Worm (Caenorhabditis elegans) whole organism, L4 larva: Measurements from ENCODE around the gene Y53C12B.1.

Experiments
- D1046.2 ChIP-seq: fragments of 200-800 bp; sonication (Bioruptor generic); IDR thresholded peaks from 2 replicates; pipeline ENCODE4 v1.3.6; 2022; ENCODE audit warnings: missing genetic modification characterization, missing compliant biosample characterization
- F10B5.3 ChIP-seq: sonication (generic microtip); optimal IDR thresholded peaks from 2 replicates; lab custom pipeline; 2016; ENCODE audit warnings: mild to moderate bottlenecking, missing genetic modification characterization, missing compliant biosample characterization
- F26F4.8 ChIP-seq: fragments of 200-800 bp; sonication (Bioruptor generic); conservative IDR thresholded peaks from 2 replicates; pipeline ENCODE4 v1.3.6; 2022; ENCODE audit warnings: missing genetic modification characterization, missing compliant biosample characterization
- F37D6.2 ChIP-seq: sonication (generic microtip); optimal IDR thresholded peaks from 2 replicates; lab custom pipeline; 2016; ENCODE audit warnings: mild to moderate bottlenecking, missing genetic modification characterization, missing compliant biosample characterization
- R02D3.7 ChIP-seq: fragments of 150-350 bp; sonication (generic microtip); optimal IDR thresholded peaks from 3 replicates; lab custom pipeline; 2014; ENCODE audit warnings: missing biosample characterization, missing genetic modification characterization
- Y105C5A.15 ChIP-seq: fragments of 200-800 bp; sonication (Bioruptor generic); IDR thresholded peaks from 2 replicates; pipeline ENCODE4 v1.3.6; 2022; ENCODE audit warnings: missing genetic modification characterization, missing compliant biosample characterization
- Y48G9A.11 ChIP-seq: fragments of 200-800 bp; sonication (Bioruptor generic); IDR thresholded peaks from 2 replicates; pipeline ENCODE4 v1.3.6; 2022; ENCODE audit warnings: missing genetic modification reagents, missing genetic modification characterization, missing compliant biosample characterization
- Y5F2A.4 ChIP-seq: fragments of 200-800 bp; sonication (Bioruptor generic); optimal IDR thresholded peaks from 2 replicates; lab custom pipeline; 2018; ENCODE audit warnings: mild to moderate bottlenecking, missing genetic modification characterization, missing compliant biosample characterization
- ZK337.2 ChIP-seq: fragments of 200-800 bp; sonication (Bioruptor generic); IDR thresholded peaks from 2 replicates; pipeline ENCODE4 v1.3.6; 2022; ENCODE audit warnings: missing genetic modification reagents, missing genetic modification characterization, missing compliant biosample characterization
- aly-2 ChIP-seq: sonication (generic microtip); optimal IDR thresholded peaks from 2 replicates; lab custom pipeline; 2018; ENCODE audit warnings: missing biosample characterization, missing genetic modification characterization
- arid-1 ChIP-seq: fragments of 200-800 bp; sonication (Bioruptor generic); conservative IDR thresholded peaks from 2 replicates; pipeline ENCODE4 v1.3.6; 2022; ENCODE audit warnings: missing genetic modification reagents, missing genetic modification characterization, missing compliant biosample characterization
- ceh-32 ChIP-seq: sonication (generic microtip); optimal IDR thresholded peaks from 2 replicates; lab custom pipeline; 2016; ENCODE audit warnings: mild to moderate bottlenecking, missing genetic modification characterization, missing compliant biosample characterization; ENCODE audit not compliant: poor library complexity
- ceh-82 ChIP-seq: sonication (generic microtip); optimal IDR thresholded peaks from 2 replicates; lab custom pipeline; 2017; ENCODE audit warnings: missing biosample characterization, missing genetic modification characterization
- ces-1 ChIP-seq: fragments of 150-350 bp; sonication (generic microtip); optimal IDR thresholded peaks from 4 replicates; lab custom pipeline; 2014; ENCODE audit warnings: missing biosample characterization, missing genetic modification reagents, missing genetic modification characterization
- cey-2 ChIP-seq: sonication (generic microtip); optimal IDR thresholded peaks from 3 replicates; lab custom pipeline; 2017; ENCODE audit warnings: missing genetic modification characterization, mild to moderate bottlenecking, missing compliant biosample characterization, antibody characterized with exemption, borderline replicate concordance; ENCODE audit not compliant: insufficient read depth
- daf-12 ChIP-seq: fragments of 150-350 bp; optimal IDR thresholded peaks from 2 replicates; lab custom pipeline; 2014; ENCODE audit warnings: missing biosample characterization, missing genetic modification reagents, missing genetic modification characterization
- daf-16 ChIP-seq, 3 experiments: sonication (generic microtip); optimal IDR thresholded peaks; 2 replicates each; lab custom pipeline; 2016 to 2017; ENCODE audit warnings: missing genetic modification characterization in 3 of 3, missing genetic modification reagents in 3 of 3, mild to moderate bottlenecking in 2 of 3, missing compliant biosample characterization in 2 of 3, missing biosample characterization in 1 of 3, moderate library complexity in 1 of 3
- daf-19 ChIP-seq: fragments of 200-800 bp; sonication (Bioruptor generic); conservative IDR thresholded peaks from 2 replicates; pipeline ENCODE4 v1.3.6; 2022; ENCODE audit warnings: missing genetic modification characterization, missing compliant biosample characterization
- daf-8 ChIP-seq: fragments of 200-800 bp; sonication (Bioruptor generic); IDR thresholded peaks from 2 replicates; pipeline ENCODE4 v1.3.6; 2022; ENCODE audit warnings: missing genetic modification characterization, missing compliant biosample characterization
- dmd-6 ChIP-seq: fragments of 200-800 bp; sonication (Bioruptor generic); IDR thresholded peaks from 2 replicates; pipeline ENCODE4 v1.3.6; 2022; ENCODE audit warnings: missing genetic modification reagents, missing genetic modification characterization, missing compliant biosample characterization
- egl-27 ChIP-seq: sonication (generic microtip); optimal IDR thresholded peaks from 3 replicates; lab custom pipeline; 2017; ENCODE audit warnings: missing biosample characterization, missing genetic modification reagents, missing genetic modification characterization
- fkh-10 ChIP-seq: fragments of 150-350 bp; optimal IDR thresholded peaks from 2 replicates; lab custom pipeline; 2014; ENCODE audit warnings: missing biosample characterization, missing genetic modification reagents, missing genetic modification characterization
- fos-1 ChIP-seq: fragments of 150-350 bp; optimal IDR thresholded peaks from 2 replicates; lab custom pipeline; 2014; ENCODE audit warnings: missing biosample characterization, missing genetic modification characterization
- hif-1 ChIP-seq, 2 experiments: sonication (generic microtip); optimal IDR thresholded peaks; 2 replicates each; lab custom pipeline; 2016 to 2017; ENCODE audit warnings: missing compliant biosample characterization in 2 of 2, missing genetic modification characterization in 2 of 2, missing genetic modification reagents in 2 of 2, missing genotype in 2 of 2, mild to moderate bottlenecking in 1 of 2
- hlh-30 ChIP-seq: sonication (generic microtip); optimal IDR thresholded peaks from 2 replicates; lab custom pipeline; 2017; ENCODE audit warnings: antibody characterized with exemption, mild to moderate bottlenecking, missing genetic modification characterization, missing compliant biosample characterization; ENCODE audit not compliant: insufficient read depth
- hmg-1.1 ChIP-seq: fragments of 200-800 bp; sonication (Bioruptor generic); IDR thresholded peaks from 2 replicates; pipeline ENCODE4 v1.3.6; 2022; ENCODE audit warnings: missing genetic modification reagents, missing genetic modification characterization, missing compliant biosample characterization
- lin-29 ChIP-seq: fragments of 200-800 bp; sonication (Bioruptor generic); IDR thresholded peaks from 2 replicates; pipeline ENCODE4 v1.3.6; 2022; ENCODE audit warnings: missing genetic modification reagents, missing genetic modification characterization, missing compliant biosample characterization
- lin-38 ChIP-seq: fragments of 200-800 bp; sonication (Bioruptor generic); IDR thresholded peaks from 2 replicates; pipeline ENCODE4 v1.3.6; 2022; ENCODE audit warnings: missing genetic modification reagents, missing genetic modification characterization, missing compliant biosample characterization
- madf-5 ChIP-seq, 2 experiments: fragments of 200-800 bp; sonication (Bioruptor generic); IDR thresholded peaks; 2 replicates each; pipeline ENCODE4 v1.3.6; 2022; ENCODE audit warnings: missing compliant biosample characterization in 2 of 2, missing genetic modification characterization in 2 of 2
- madf-9 ChIP-seq: fragments of 200-800 bp; sonication (Bioruptor generic); conservative IDR thresholded peaks from 2 replicates; pipeline ENCODE4 v1.3.6; 2022; ENCODE audit warnings: missing genetic modification reagents, missing genetic modification characterization, missing compliant biosample characterization
- mdt-29 ChIP-seq: fragments of 200-800 bp; sonication (Bioruptor generic); IDR thresholded peaks from 2 replicates; pipeline ENCODE4 v1.3.6; 2022; ENCODE audit warnings: missing genetic modification reagents, missing genetic modification characterization, missing compliant biosample characterization
- mes-2 ChIP-seq: sonication (generic microtip); optimal IDR thresholded peaks from 2 replicates; lab custom pipeline; 2016; ENCODE audit warnings: missing genotype, mild to moderate bottlenecking, missing genetic modification characterization, missing compliant biosample characterization; ENCODE audit not compliant: poor library complexity, severe bottlenecking
- mxl-2 ChIP-seq: fragments of 200-800 bp; sonication (Bioruptor generic); conservative IDR thresholded peaks from 2 replicates; pipeline ENCODE4 v1.3.6; 2022; ENCODE audit warnings: missing genetic modification reagents, missing genetic modification characterization, missing compliant biosample characterization
- mxl-3 ChIP-seq: fragments of 200-800 bp; sonication (Bioruptor generic); optimal IDR thresholded peaks from 2 replicates; lab custom pipeline; 2018; ENCODE audit warnings: mild to moderate bottlenecking, missing genetic modification characterization, missing compliant biosample characterization
- nhr-42 ChIP-seq: fragments of 200-800 bp; sonication (Bioruptor generic); IDR thresholded peaks from 2 replicates; pipeline ENCODE4 v1.3.6; 2022; ENCODE audit warnings: missing genetic modification characterization, missing compliant biosample characterization
- nhr-48 ChIP-seq: sonication (generic microtip); optimal IDR thresholded peaks from 2 replicates; lab custom pipeline; 2016; ENCODE audit warnings: mild to moderate bottlenecking, missing genetic modification characterization, missing compliant biosample characterization
- nhr-76 ChIP-seq: fragments of 150-350 bp; optimal IDR thresholded peaks from 2 replicates; lab custom pipeline; 2014; ENCODE audit warnings: missing biosample characterization, missing genetic modification characterization
- php-3 ChIP-seq: fragments of 200-800 bp; sonication (Bioruptor generic); IDR thresholded peaks from 2 replicates; pipeline ENCODE4 v1.3.6; 2022; ENCODE audit warnings: missing genetic modification reagents, missing genetic modification characterization, missing compliant biosample characterization
- pqm-1 ChIP-seq: sonication (generic microtip); optimal IDR thresholded peaks from 2 replicates; lab custom pipeline; 2017; ENCODE audit warnings: missing biosample characterization, missing genetic modification characterization
- rbr-2 ChIP-seq: sonication (generic microtip); optimal IDR thresholded peaks from 2 replicates; lab custom pipeline; 2016; ENCODE audit warnings: missing genotype, missing genetic modification characterization, missing compliant biosample characterization
- saeg-2 ChIP-seq: fragments of 200-800 bp; sonication (Bioruptor generic); IDR thresholded peaks from 2 replicates; pipeline ENCODE4 v1.3.6; 2022; ENCODE audit warnings: missing genetic modification reagents, missing genetic modification characterization, missing compliant biosample characterization
- sdz-12 ChIP-seq: fragments of 200-800 bp; sonication (Bioruptor generic); optimal IDR thresholded peaks from 2 replicates; lab custom pipeline; 2018; ENCODE audit warnings: mild to moderate bottlenecking, missing genetic modification characterization, missing compliant biosample characterization
- set-16 ChIP-seq: fragments of 200-800 bp; sonication (Bioruptor generic); IDR thresholded peaks from 2 replicates; pipeline ENCODE4 v1.3.6; 2022; ENCODE audit warnings: missing genetic modification reagents, missing genetic modification characterization, missing compliant biosample characterization
- spr-1 ChIP-seq: sonication (generic microtip); optimal IDR thresholded peaks from 2 replicates; lab custom pipeline; 2016; ENCODE audit warnings: mild to moderate bottlenecking, missing genetic modification characterization, missing compliant biosample characterization
- unc-130 ChIP-seq: sonication (generic microtip); optimal IDR thresholded peaks from 2 replicates; lab custom pipeline; 2016; ENCODE audit warnings: missing genetic modification reagents, missing genetic modification characterization, missing compliant biosample characterization
- unc-39 ChIP-seq: sonication (generic microtip); optimal IDR thresholded peaks from 2 replicates; lab custom pipeline; 2017; ENCODE audit warnings: missing biosample characterization, missing genetic modification characterization
- zfp-2 ChIP-seq: sonication (generic microtip); optimal IDR thresholded peaks from 2 replicates; lab custom pipeline; 2016; ENCODE audit warnings: mild to moderate bottlenecking, missing genetic modification characterization, missing compliant biosample characterization
- zfp-3 ChIP-seq: fragments of 200-800 bp; sonication (Bioruptor generic); conservative IDR thresholded peaks from 2 replicates; pipeline ENCODE4 v1.3.6; 2022; ENCODE audit warnings: missing genetic modification reagents, missing genetic modification characterization, missing compliant biosample characterization
- zip-11 ChIP-seq: fragments of 200-800 bp; sonication (Bioruptor generic); IDR thresholded peaks from 2 replicates; pipeline ENCODE4 v1.3.6; 2022; ENCODE audit warnings: missing genetic modification characterization, missing compliant biosample characterization
- ztf-11 ChIP-seq: fragments of 150-350 bp; optimal IDR thresholded peaks from 2 replicates; lab custom pipeline; 2014; ENCODE audit warnings: missing biosample characterization, missing genetic modification characterization

The Y53C12B.1 gene

ce11 chrII:9713083-9713482, 32.8 kb downstream of the Y53C12B.1 start (continued):
- TF ChIP-seq cey-2 (tag; lab: Kevin White, UChicago) (no peak), zfp-2 (tag; lab: Kevin White, UChicago) (no peak), arid-1 (GFP tag; lab: Robert Waterston, UW) (no peak), lin-38 (GFP tag; lab: Robert Waterston, UW) (peak; percentile 59), mxl-2 (GFP tag; lab: Robert Waterston, UW) (no peak), F37D6.2 (no peak), fos-1 (tag; lab: Kevin White, UChicago) (no peak), nhr-42 (GFP tag; lab: Robert Waterston, UW) (no peak), ZK337.2 (GFP tag; lab: Robert Waterston, UW) (no peak), set-16 (GFP tag; lab: Robert Waterston, UW) (no peak), Y5F2A.4 (GFP tag; lab: Kevin White, UChicago) (no peak), rbr-2 (tag; lab: Kevin White, UChicago) (no peak), daf-16 (GFP tag; optimal IDR thresholded peaks at IDR 0.05; lab: Kevin White, UChicago) (peak in 1 of 2 experiments; percentile 29), daf-16 (tag; optimal IDR thresholded peaks at IDR 0.05; lab: Kevin White, UChicago) (no peak), zfp-3 (GFP tag; lab: Robert Waterston, UW) (no peak), F26F4.8 (GFP tag; lab: Robert Waterston, UW) (no peak), spr-1 (no peak), ceh-32 (tag; lab: Kevin White, UChicago) (no peak), Y48G9A.11 (GFP tag; lab: Robert Waterston, UW) (peak; percentile 39; the same call in 1 of the 2 replicates), R02D3.7 (tag; lab: Kevin White, UChicago) (no peak), dmd-6 (GFP tag; lab: Robert Waterston, UW) (peak; percentile 27; the same call in 1 of the 2 replicates), hif-1 (tag; optimal IDR thresholded peaks at IDR 0.05; lab: Kevin White, UChicago) (no peak), nhr-48 (tag; lab: Kevin White, UChicago) (no peak), egl-27 (tag; lab: Kevin White, UChicago) (no peak), madf-9 (GFP tag; lab: Robert Waterston, UW) (no peak), ces-1 (GFP tag; lab: Kevin White, UChicago) (no peak), hlh-30 (tag; lab: Kevin White, UChicago) (peak; percentile 36), ceh-82 (tag; lab: Kevin White, UChicago) (no peak), aly-2 (no peak), mxl-3 (GFP tag; lab: Kevin White, UChicago) (no peak), fkh-10 (GFP tag; lab: Kevin White, UChicago) (no peak), zip-11 (GFP tag; lab: Robert Waterston, UW) (no peak), sdz-12 (GFP tag; lab: Kevin White, UChicago) (no peak), hmg-1.1 (GFP tag; lab: Robert Waterston, UW) (no peak), mes-2 (peak; percentile 59), unc-130 (GFP tag; lab: Kevin White, UChicago) (peak; percentile 0), ztf-11 (tag; lab: Kevin White, UChicago) (no peak), F10B5.3 (tag; lab: Kevin White, UChicago) (no peak), nhr-76 (tag; lab: Kevin White, UChicago) (no peak), php-3 (GFP tag; lab: Robert Waterston, UW) (no peak), daf-12 (tag; lab: Kevin White, UChicago) (no peak), D1046.2 (GFP tag; lab: Robert Waterston, UW) (no peak), mdt-29 (no peak), unc-39 (tag; lab: Kevin White, UChicago) (no peak), lin-29 (GFP tag; lab: Robert Waterston, UW) (no peak), daf-19 (GFP tag; lab: Robert Waterston, UW) (no peak), saeg-2 (GFP tag; lab: Robert Waterston, UW) (no peak), Y105C5A.15 (GFP tag; lab: Robert Waterston, UW) (no peak), pqm-1 (tag; lab: Kevin White, UChicago) (no peak), madf-5 (GFP tag; IDR thresholded peaks at IDR 0.05; lab: Robert Waterston, UW) (no peak), daf-8 (GFP tag; lab: Robert Waterston, UW) (no peak)
